Worm (Caenorhabditis elegans) whole organism, late embryonic: Measurements from ENCODE around the gene rpl-9.
A peak's percentile ranks its signal among the peaks of the same experiment; 100 is the strongest.

Experiments used
- C38D4.7 ChIP-seq: fragments of 200-800 bp; sonication (Bioruptor generic); optimal IDR thresholded peaks from 2 replicates; lab custom pipeline; 2018; ENCODE audit warnings: mild to moderate bottlenecking, missing genetic modification characterization, moderate library complexity, missing compliant biosample characterization
- K09A11.1 ChIP-seq: sonication (generic microtip); optimal IDR thresholded peaks from 2 replicates; lab custom pipeline; 2017; ENCODE audit warnings: antibody characterized with exemption, mild to moderate bottlenecking, missing genetic modification characterization, missing compliant biosample characterization; ENCODE audit not compliant: insufficient read depth
- ahr-1 ChIP-seq: sonication (generic microtip); optimal IDR thresholded peaks from 2 replicates; lab custom pipeline; 2016; ENCODE audit warnings: missing genetic modification characterization, missing compliant biosample characterization
- ceh-18 ChIP-seq: sonication (generic microtip); optimal IDR thresholded peaks from 2 replicates; lab custom pipeline; 2016; ENCODE audit warnings: missing genetic modification characterization, missing compliant biosample characterization
- ceh-19 ChIP-seq: fragments of 200-800 bp; sonication (Bioruptor generic); optimal IDR thresholded peaks from 2 replicates; lab custom pipeline; 2018; ENCODE audit warnings: mild to moderate bottlenecking, missing genetic modification characterization, missing compliant biosample characterization
- ceh-2 ChIP-seq: sonication (generic microtip); optimal IDR thresholded peaks from 2 replicates; lab custom pipeline; 2016; ENCODE audit warnings: missing genotype, missing genetic modification characterization, missing compliant biosample characterization
- ceh-31 ChIP-seq: sonication (generic microtip); optimal IDR thresholded peaks from 2 replicates; lab custom pipeline; 2016; ENCODE audit warnings: missing genetic modification characterization, missing compliant biosample characterization
- ceh-45 ChIP-seq: fragments of 200-800 bp; sonication (Bioruptor generic); IDR thresholded peaks from 2 replicates; pipeline ENCODE4 v1.3.6; 2022; ENCODE audit warnings: missing genetic modification reagents, missing genetic modification characterization, missing compliant biosample characterization
- che-1 ChIP-seq: sonication (generic microtip); optimal IDR thresholded peaks from 2 replicates; lab custom pipeline; 2016; ENCODE audit warnings: mild to moderate bottlenecking, missing genetic modification characterization, missing compliant biosample characterization
- elt-2 ChIP-seq: sonication (generic microtip); optimal IDR thresholded peaks from 2 replicates; lab custom pipeline; 2016; ENCODE audit warnings: missing genetic modification reagents, missing genetic modification characterization, missing compliant biosample characterization
- eyg-1 ChIP-seq: sonication (generic microtip); optimal IDR thresholded peaks from 2 replicates; lab custom pipeline; 2016; ENCODE audit warnings: missing genotype, missing genetic modification characterization, missing compliant biosample characterization
- fax-1 ChIP-seq: sonication (generic microtip); optimal IDR thresholded peaks from 2 replicates; lab custom pipeline; 2016; ENCODE audit warnings: missing genotype, missing genetic modification characterization, missing compliant biosample characterization
- fkh-10 ChIP-seq: fragments of 150-350 bp; optimal IDR thresholded peaks from 2 replicates; lab custom pipeline; 2014; ENCODE audit warnings: missing biosample characterization, missing genetic modification reagents, missing genetic modification characterization
- fkh-6 ChIP-seq: sonication (generic microtip); optimal IDR thresholded peaks from 2 replicates; lab custom pipeline; 2016; ENCODE audit warnings: missing genetic modification characterization, missing compliant biosample characterization
- gmeb-2 ChIP-seq: sonication (generic microtip); optimal IDR thresholded peaks from 2 replicates; lab custom pipeline; 2016; ENCODE audit warnings: missing genetic modification characterization, inconsistent platforms, missing compliant biosample characterization
- hlh-13 ChIP-seq: fragments of 200-800 bp; sonication (Bioruptor generic); optimal IDR thresholded peaks from 2 replicates; lab custom pipeline; 2018; ENCODE audit warnings: mild to moderate bottlenecking, missing genetic modification characterization, missing compliant biosample characterization
- hlh-6 ChIP-seq: sonication (generic microtip); optimal IDR thresholded peaks from 2 replicates; lab custom pipeline; 2016; ENCODE audit warnings: missing genotype, missing genetic modification characterization, missing compliant biosample characterization
- lin-11 ChIP-seq: fragments of 200-800 bp; sonication (Bioruptor generic); optimal IDR thresholded peaks from 2 replicates; lab custom pipeline; 2018; ENCODE audit warnings: mild to moderate bottlenecking, missing genetic modification characterization, missing compliant biosample characterization
- madf-2 ChIP-seq: sonication (generic microtip); optimal IDR thresholded peaks from 2 replicates; lab custom pipeline; 2017; ENCODE audit warnings: missing genetic modification characterization, missing compliant biosample characterization
- mec-3 ChIP-seq: sonication (generic microtip); optimal IDR thresholded peaks from 2 replicates; lab custom pipeline; 2016; ENCODE audit warnings: borderline replicate concordance, missing genetic modification characterization, missing compliant biosample characterization
- nfya-1 ChIP-seq: sonication (generic microtip); optimal IDR thresholded peaks from 2 replicates; lab custom pipeline; 2017; ENCODE audit warnings: missing genetic modification characterization, mild to moderate bottlenecking, missing compliant biosample characterization, antibody characterized with exemption, moderate library complexity
- nhr-11 ChIP-seq: fragments of 150-350 bp; optimal IDR thresholded peaks from 2 replicates; lab custom pipeline; 2014; ENCODE audit warnings: missing biosample characterization, missing genetic modification characterization
- nhr-232 ChIP-seq: sonication (generic microtip); optimal IDR thresholded peaks from 2 replicates; lab custom pipeline; 2016; ENCODE audit warnings: missing genetic modification characterization, missing compliant biosample characterization
- npax-4 ChIP-seq: sonication (generic microtip); optimal IDR thresholded peaks from 2 replicates; lab custom pipeline; 2016; ENCODE audit warnings: missing genetic modification characterization, missing compliant biosample characterization
- pax-1 ChIP-seq: fragments of 150-350 bp; optimal IDR thresholded peaks from 2 replicates; lab custom pipeline; 2014; ENCODE audit warnings: missing biosample characterization, missing genetic modification characterization
- pha-4 ChIP-seq: fragments of 150-350 bp; optimal IDR thresholded peaks from 2 replicates; lab custom pipeline; 2018; ENCODE audit warnings: missing biosample characterization, missing genetic modification reagents, missing genetic modification characterization
- pqm-1 ChIP-seq: sonication (generic microtip); optimal IDR thresholded peaks from 2 replicates; lab custom pipeline; 2016; ENCODE audit warnings: missing genetic modification characterization, missing compliant biosample characterization
- rnt-1 ChIP-seq: sonication (generic microtip); optimal IDR thresholded peaks from 2 replicates; lab custom pipeline; 2016; ENCODE audit warnings: missing genetic modification characterization, missing compliant biosample characterization
- sox-4 ChIP-seq: sonication (generic microtip); optimal IDR thresholded peaks from 2 replicates; lab custom pipeline; 2017; ENCODE audit warnings: mild to moderate bottlenecking, missing genetic modification characterization, inconsistent platforms, missing compliant biosample characterization
- unc-3 ChIP-seq, 2 experiments: fragments of 200-800 bp in 1 of 2; sonication (Bioruptor generic) in 1 of 2; sonication (generic microtip) in 1 of 2; conservative IDR thresholded peaks in 1 of 2; optimal IDR thresholded peaks in 1 of 2; 2 replicates each; pipeline versions ENCODE4 v1.3.6 to Lab custom; 2016 to 2022; ENCODE audit warnings: missing compliant biosample characterization in 2 of 2, missing genetic modification characterization in 2 of 2, missing genetic modification reagents in 1 of 2
- unc-42 ChIP-seq: sonication (generic microtip); optimal IDR thresholded peaks from 2 replicates; lab custom pipeline; 2016; ENCODE audit warnings: missing genotype, missing genetic modification characterization, missing compliant biosample characterization
- unc-55 ChIP-seq: sonication (generic microtip); optimal IDR thresholded peaks from 2 replicates; lab custom pipeline; 2017; ENCODE audit warnings: missing biosample characterization, missing genetic modification reagents, missing genetic modification characterization
- unc-86 ChIP-seq: sonication (generic microtip); optimal IDR thresholded peaks from 2 replicates; lab custom pipeline; 2016; ENCODE audit warnings: missing genetic modification characterization, missing compliant biosample characterization

rpl-9 gene

DNA sequence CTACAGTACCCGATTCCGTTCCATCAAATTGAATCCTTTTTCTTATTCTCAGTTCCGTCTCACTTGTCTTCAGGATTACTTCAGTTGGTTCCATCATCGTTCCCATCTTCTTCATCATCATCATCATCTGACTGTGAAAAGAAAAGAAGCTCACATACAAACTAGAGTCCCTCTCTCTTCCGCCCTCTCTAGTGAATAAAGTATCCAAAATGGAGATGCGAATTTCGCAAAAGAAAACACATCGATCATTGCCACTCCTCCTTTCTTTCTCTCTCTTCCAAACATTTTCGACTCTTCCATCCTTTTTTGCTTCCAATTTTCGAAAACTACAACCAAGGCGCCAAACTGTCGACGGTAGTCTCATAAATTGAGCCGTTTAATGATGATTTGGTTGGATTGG is 19.8 kb downstream of the rpl-9 start:
- TF ChIP-seq hlh-6 (tag; lab: Kevin White, UChicago) (no peak), K09A11.1 (tag; lab: Kevin White, UChicago) (no peak), unc-86 (tag; lab: Kevin White, UChicago) (no peak), fkh-6 (tag; lab: Kevin White, UChicago) (no peak), nhr-232 (no peak), ceh-31 (tag; lab: Kevin White, UChicago) (no peak), lin-11 (tag; lab: Kevin White, UChicago) (no peak), pha-4 (tag; lab: Kevin White, UChicago) (no peak), che-1 (tag; lab: Kevin White, UChicago) (no peak), fax-1 (tag; lab: Kevin White, UChicago) (no peak), pax-1 (tag; lab: Kevin White, UChicago) (no peak)

DNA sequence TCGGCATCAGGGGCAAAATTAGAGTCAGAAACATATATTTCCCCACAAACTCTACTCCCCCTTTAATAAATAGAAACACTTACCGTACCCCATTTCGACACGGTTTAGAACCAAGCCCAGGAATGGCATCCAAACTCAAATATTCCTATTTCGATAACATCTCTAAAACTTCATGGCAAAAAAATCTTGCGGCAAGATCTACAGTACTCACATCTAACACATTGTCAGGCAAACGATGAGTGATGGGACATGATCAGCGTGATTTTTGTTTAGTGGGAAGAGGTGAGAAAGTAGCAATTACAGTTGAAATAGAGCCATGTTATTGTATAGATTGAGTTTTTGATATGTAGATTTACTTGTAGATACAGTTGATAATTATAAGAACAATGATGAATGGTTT is 21.7 kb downstream of the rpl-9 start:
- TF ChIP-seq ceh-19 (GFP tag; lab: Kevin White, UChicago): no peak
- TF ChIP-seq unc-86 (tag; lab: Kevin White, UChicago): no peak
- TF ChIP-seq nhr-232: no peak
- no peak for TF ChIP-seq eyg-1 (tag; lab: Kevin White, UChicago)
- no peak for TF ChIP-seq unc-55 (GFP tag; lab: Kevin White, UChicago)
- no peak for TF ChIP-seq ceh-45 (GFP tag; lab: Robert Waterston, UW)
- TF ChIP-seq nhr-11 (tag; lab: Kevin White, UChicago): no peak
- TF ChIP-seq ahr-1 (tag; lab: Kevin White, UChicago): no peak
- TF ChIP-seq C38D4.7 (GFP tag; lab: Kevin White, UChicago): no peak
- TF ChIP-seq unc-3 (GFP tag; conservative IDR thresholded peaks at IDR 0.05; lab: Robert Waterston, UW): no peak
- no peak for TF ChIP-seq unc-3 (tag; optimal IDR thresholded peaks at IDR 0.05; lab: Kevin White, UChicago)
- TF ChIP-seq sox-4: no peak
- no peak for TF ChIP-seq madf-2 (tag; lab: Kevin White, UChicago)
- no peak for TF ChIP-seq mec-3
- TF ChIP-seq unc-42 (tag; lab: Kevin White, UChicago): no peak

DNA sequence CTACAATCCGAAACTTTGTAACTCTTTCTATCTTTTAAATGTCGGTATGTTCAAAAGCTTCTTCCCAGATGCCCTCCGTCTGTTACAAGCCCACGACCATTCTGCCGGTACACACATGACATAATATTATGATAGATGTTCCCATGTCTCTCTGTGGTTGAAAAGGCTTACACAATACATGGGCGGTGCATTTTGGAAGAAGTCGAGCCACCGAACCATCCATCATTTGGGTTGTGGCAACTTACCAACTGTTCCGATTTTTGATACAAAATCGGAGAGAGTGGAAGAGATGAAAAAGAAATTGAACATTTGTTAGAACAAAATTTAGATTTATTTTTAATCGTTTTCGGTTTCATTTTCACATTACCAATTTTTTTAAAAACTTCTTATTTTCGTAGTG is 23.7 kb downstream of the rpl-9 start:
- TF ChIP-seq unc-55 (GFP tag; lab: Kevin White, UChicago) (peak; percentile 86), pqm-1 (no peak), fkh-10 (GFP tag; lab: Kevin White, UChicago) (no peak)
- TF ChIP-seq, all 69 proteins: peak for 1

DNA sequence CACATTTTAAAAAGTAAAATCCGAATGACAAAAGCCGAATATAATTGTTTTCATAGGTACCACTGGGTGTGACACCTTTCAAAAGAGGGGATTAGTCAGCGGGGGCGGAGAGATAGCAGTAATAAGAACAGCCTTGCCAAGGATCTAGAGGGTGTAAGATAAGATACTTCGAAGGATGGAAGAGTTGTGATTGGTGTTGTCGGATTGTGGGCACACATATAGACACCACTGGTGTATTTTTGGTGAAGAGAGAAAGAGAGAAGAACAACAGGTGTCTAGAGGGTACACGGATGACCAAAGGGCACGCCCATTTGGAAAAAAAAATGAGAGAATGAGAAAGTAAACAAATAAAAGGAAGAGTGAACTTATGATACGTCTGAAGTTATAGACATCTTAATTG is 27.4 kb downstream of the rpl-9 start:
- no peak for TF ChIP-seq hlh-13 (GFP tag; lab: Kevin White, UChicago)
- TF ChIP-seq unc-55 (GFP tag; lab: Kevin White, UChicago): peak; percentile 33
- no peak for TF ChIP-seq fkh-6 (tag; lab: Kevin White, UChicago)
- no peak for TF ChIP-seq npax-4 (tag; lab: Kevin White, UChicago)
- TF ChIP-seq nfya-1 (tag; lab: Kevin White, UChicago): peak; percentile 18
- TF ChIP-seq gmeb-2 (tag; lab: Kevin White, UChicago): no peak
- no peak for TF ChIP-seq lin-11 (tag; lab: Kevin White, UChicago)
- peak; percentile 20 for TF ChIP-seq rnt-1 (tag; lab: Kevin White, UChicago)
- TF ChIP-seq, all 69 proteins: peak for 3

DNA sequence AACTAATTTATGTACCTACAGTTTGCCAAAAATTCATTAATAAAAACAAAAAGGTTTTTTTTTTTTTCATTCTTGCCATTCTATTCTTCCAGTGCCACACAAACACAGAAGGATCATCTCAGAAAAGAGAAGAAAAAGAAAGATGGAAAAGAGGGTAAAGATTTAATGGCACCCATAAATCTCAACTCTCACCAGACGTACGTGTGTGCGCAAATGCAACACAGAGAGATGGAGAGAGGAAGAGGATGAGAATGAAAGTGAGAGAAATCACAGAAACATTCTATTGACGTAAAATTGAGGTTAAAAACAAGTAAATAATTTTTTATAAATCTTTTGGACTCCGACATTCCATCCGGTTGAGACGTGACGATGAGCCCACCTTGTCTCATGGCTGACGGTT is 28.4 kb downstream of the rpl-9 start:
- TF ChIP-seq fax-1 (tag; lab: Kevin White, UChicago): no peak
- TF ChIP-seq unc-55 (GFP tag; lab: Kevin White, UChicago): peak; percentile 80
- TF ChIP-seq ceh-45 (GFP tag; lab: Robert Waterston, UW): no peak
- TF ChIP-seq ceh-18: peak; percentile 6

DNA sequence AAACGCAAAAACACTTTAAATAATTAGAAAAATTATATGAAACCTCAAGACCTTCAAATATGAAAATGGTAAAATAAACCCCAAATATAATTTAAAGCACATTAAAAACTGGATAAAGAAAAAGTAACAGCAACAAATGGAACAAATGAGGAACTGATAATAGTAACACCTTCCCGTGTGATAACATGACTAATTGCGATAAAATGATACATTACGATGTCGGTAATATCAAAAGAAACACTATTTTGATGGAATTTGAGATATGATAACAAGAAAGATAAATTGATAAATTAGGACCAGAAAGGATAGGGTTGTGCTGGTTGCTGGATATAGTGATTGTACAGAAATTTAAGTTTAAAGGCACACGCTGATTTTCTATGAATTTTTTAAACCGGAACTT is 30.6 kb downstream of the rpl-9 start:
- TF ChIP-seq elt-2 (tag; lab: Kevin White, UChicago): peak; percentile 94
- TF ChIP-seq ceh-2: no peak
